Worm (Caenorhabditis elegans) whole organism, L4 larva: ENCODE results near the gene grl-13.

Source experiments
- F49E8.2 ChIP-seq: sonication (generic microtip); optimal IDR thresholded peaks from 2 replicates; lab custom pipeline; 2016; ENCODE audit warnings: missing compliant biosample characterization, mild to moderate bottlenecking, missing genetic modification characterization, borderline replicate concordance
- egl-43 ChIP-seq: fragments of 200-800 bp; sonication (Bioruptor generic); IDR thresholded peaks from 2 replicates; pipeline ENCODE4 v1.3.6; 2022; ENCODE audit warnings: missing genetic modification reagents, missing genetic modification characterization, missing compliant biosample characterization
- lin-15B ChIP-seq: fragments of 150-350 bp; sonication (generic microtip); optimal IDR thresholded peaks from 3 replicates; lab custom pipeline; 2014; ENCODE audit warnings: missing biosample characterization, missing genetic modification characterization
- mep-1 ChIP-seq: fragments of 150-350 bp; sonication (generic microtip); optimal IDR thresholded peaks from 3 replicates; lab custom pipeline; 2014; ENCODE audit warnings: missing biosample characterization, missing genetic modification characterization
- nhr-237 ChIP-seq: sonication (generic microtip); optimal IDR thresholded peaks from 2 replicates; lab custom pipeline; 2017; ENCODE audit warnings: missing biosample characterization, missing genetic modification characterization
- nhr-28 ChIP-seq: fragments of 150-350 bp; optimal IDR thresholded peaks from 2 replicates; lab custom pipeline; 2014; ENCODE audit warnings: missing biosample characterization, missing genetic modification characterization
- nhr-42 ChIP-seq: fragments of 200-800 bp; sonication (Bioruptor generic); IDR thresholded peaks from 2 replicates; pipeline ENCODE4 v1.3.6; 2022; ENCODE audit warnings: missing genetic modification characterization, missing compliant biosample characterization
- nhr-6 ChIP-seq: fragments of 150-350 bp; optimal IDR thresholded peaks from 2 replicates; lab custom pipeline; 2014; ENCODE audit warnings: missing biosample characterization, missing genetic modification characterization
- nhr-77 ChIP-seq: fragments of 150-350 bp; optimal IDR thresholded peaks from 2 replicates; lab custom pipeline; 2014; ENCODE audit warnings: missing biosample characterization, missing genetic modification characterization
- pqm-1 ChIP-seq: sonication (generic microtip); optimal IDR thresholded peaks from 2 replicates; lab custom pipeline; 2017; ENCODE audit warnings: missing biosample characterization, missing genetic modification characterization

DNA sequence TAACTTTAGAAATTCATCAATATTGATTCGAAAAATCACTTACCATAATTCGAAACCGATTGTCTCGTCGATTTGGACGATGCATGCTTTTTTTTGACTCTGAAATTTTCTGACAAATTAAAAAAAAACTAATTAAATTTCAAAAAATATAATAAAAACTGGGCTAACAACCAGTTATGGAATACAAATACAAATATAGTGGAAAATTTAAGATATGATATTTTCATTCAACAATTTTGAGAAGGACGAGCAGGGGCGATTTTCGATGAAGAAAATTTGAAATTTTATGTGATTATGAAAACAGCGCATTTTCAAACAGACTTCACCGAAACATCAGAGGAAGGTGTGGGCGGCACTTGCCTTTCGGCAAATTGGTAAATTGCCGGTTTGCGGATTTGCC is 17.9 kb upstream of the grl-13 start, which contains the start of gene F13A2.1:
- TF ChIP-seq lin-15B (tag; lab: Kevin White, UChicago) (no peak), nhr-42 (no peak), pqm-1 (tag; lab: Kevin White, UChicago) (no peak), nhr-28 (tag; lab: Kevin White, UChicago) (no peak), nhr-237 (tag; lab: Kevin White, UChicago) (no peak), nhr-6 (no peak), nhr-77 (tag; lab: Kevin White, UChicago) (no peak), mep-1 (no peak), F49E8.2 (tag; lab: Kevin White, UChicago) (no peak), egl-43 (GFP tag; lab: Robert Waterston, UW) (no peak)
